Fruit fly (Drosophila melanogaster) whole organism, embryonic: ENCODE measurements around the gene CG31637.

Experiments used
- C15 ChIP-seq: fragments of 200-800 bp; sonication (Bioruptor generic); IDR thresholded peaks from 3 replicates; pipeline ENCODE4 v1.3.6; 2022; ENCODE audit warnings: missing biosample characterization, missing genetic modification characterization
- CG13296 ChIP-seq: fragments of 200-800 bp; sonication (Bioruptor generic); optimal IDR thresholded peaks from 3 replicates; lab custom pipeline; 2018; ENCODE audit warnings: missing biosample characterization, mild to moderate bottlenecking, missing genetic modification characterization
- CG6272 ChIP-seq: fragments of 200-800 bp; sonication (Bioruptor generic); IDR thresholded peaks from 2 replicates; pipeline ENCODE4 v1.3.6; 2022; ENCODE audit warnings: missing biosample characterization, missing genetic modification characterization
- CTCF ChIP-seq: fragments of 200-800 bp; sonication (Bioruptor generic); optimal IDR thresholded peaks from 2 replicates; lab custom pipeline; 2017; ENCODE audit warnings: missing biosample characterization, mild to moderate bottlenecking, missing genetic modification characterization, moderate library complexity
- br ChIP-seq: fragments of >200 bp; optimal IDR thresholded peaks from 2 replicates; lab custom pipeline; 2017
- bsh ChIP-seq, 2 experiments: fragments of 200-800 bp; sonication (Bioruptor generic); optimal IDR thresholded peaks; 2 replicates each; lab custom pipeline; 2017 to 2018; ENCODE audit warnings: mild to moderate bottlenecking in 2 of 2, missing biosample characterization in 2 of 2, missing genetic modification characterization in 2 of 2, moderate library complexity in 1 of 2
- corto ChIP-seq: fragments of 200-800 bp; sonication (Bioruptor generic); optimal IDR thresholded peaks from 2 replicates; lab custom pipeline; 2016; ENCODE audit warnings: missing biosample characterization, mild to moderate bottlenecking, missing genetic modification characterization, moderate library complexity
- dmrt11E ChIP-seq: fragments of 200-800 bp; sonication (Bioruptor generic); optimal IDR thresholded peaks from 3 replicates; lab custom pipeline; 2018; ENCODE audit warnings: missing biosample characterization, mild to moderate bottlenecking, missing genetic modification characterization, moderate library complexity
- prd ChIP-seq, 3 experiments: fragments of >200 bp in 2 of 3; fragments of 200-800 bp in 1 of 3; sonication (Bioruptor generic) in 1 of 3; optimal IDR thresholded peaks in 2 of 3; IDR thresholded peaks in 1 of 3; 2 replicates in 2 of 3; 3 replicates in 1 of 3; pipeline versions ENCODE4 v1.3.6 to Lab custom; 2017 to 2022; ENCODE audit warnings: missing biosample characterization in 1 of 3, missing genetic modification characterization in 1 of 3
- pzg ChIP-seq: fragments of 200-800 bp; sonication (Bioruptor generic); optimal IDR thresholded peaks from 3 replicates; lab custom pipeline; 2018; ENCODE audit warnings: missing biosample characterization, mild to moderate bottlenecking, missing genetic modification characterization, moderate library complexity

DNA sequence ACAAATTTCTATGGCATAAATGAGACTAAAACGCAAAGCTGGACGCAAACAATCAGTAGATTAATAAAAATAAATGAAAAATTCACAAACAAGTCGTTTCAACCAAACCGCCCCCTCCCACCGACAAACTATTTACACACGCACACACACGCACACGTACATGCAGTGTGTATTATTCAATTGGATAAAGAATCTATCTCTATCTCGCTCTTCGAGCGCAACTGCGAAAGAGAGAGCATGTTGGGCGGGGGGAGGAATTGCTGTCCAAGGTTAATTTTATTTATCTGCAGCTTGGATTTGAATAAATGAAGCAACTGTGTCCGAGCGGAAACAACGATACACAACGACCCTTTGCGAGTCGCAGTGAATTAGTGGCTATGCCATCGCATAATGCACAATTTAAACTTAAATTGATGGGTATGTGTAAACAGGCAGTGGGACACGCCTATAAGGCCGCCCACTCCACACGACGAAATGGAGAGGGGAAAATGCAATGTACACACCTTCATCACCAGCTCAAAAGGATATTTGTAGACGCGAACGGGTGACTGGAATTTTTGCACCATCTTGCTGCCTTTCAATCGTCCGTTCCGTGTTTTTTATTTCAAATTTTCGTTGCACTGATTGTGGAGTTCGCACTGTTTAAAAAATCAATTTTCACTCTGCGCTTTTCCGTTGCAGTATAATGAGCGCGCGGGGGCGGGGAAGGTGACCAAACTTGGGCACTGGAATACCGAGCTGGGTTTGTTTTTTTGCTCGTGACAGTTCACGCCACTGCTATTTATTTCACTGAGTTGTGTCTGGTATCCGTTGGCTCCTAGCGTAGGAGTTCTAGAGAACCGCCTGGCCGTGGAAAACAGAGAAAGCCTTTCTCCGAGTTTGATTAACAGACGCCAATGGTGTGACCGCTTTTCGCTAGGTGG is 43.2 kb upstream of the CG31637 start, which contains the start of gene retm:
- TF ChIP-seq CG13296 (GFP tag; lab: Kevin White, UChicago) (no peak), CTCF (GFP tag; lab: Kevin White, UChicago) (no peak), CG6272 (no peak), prd (optimal IDR thresholded peaks at IDR 0.05; lab: Kevin White, UChicago) (no peak), prd (GFP tag; IDR thresholded peaks at IDR 0.05; lab: Robert Waterston, UW) (no peak), bsh (GFP tag; optimal IDR thresholded peaks at IDR 0.05; lab: Kevin White, UChicago) (no peak), corto (GFP tag; lab: Kevin White, UChicago) (no peak), pzg (GFP tag; lab: Kevin White, UChicago) (no peak), br (lab: Kevin White, UChicago) (no peak), dmrt11E (tag; lab: Kevin White, UChicago) (no peak), C15 (GFP tag; lab: Robert Waterston, UW) (no peak)
